Worm (Caenorhabditis elegans) whole organism, L4 larva: ENCODE results near the gene ing-3.

ENCODE experiments used
- Y48G9A.11 ChIP-seq: fragments of 200-800 bp; sonication (Bioruptor generic); IDR thresholded peaks from 2 replicates; pipeline ENCODE4 v1.3.6; 2022; ENCODE audit warnings: missing genetic modification reagents, missing genetic modification characterization, missing compliant biosample characterization
- ceh-28 ChIP-seq: fragments of 150-350 bp; optimal IDR thresholded peaks from 2 replicates; lab custom pipeline; 2014; ENCODE audit warnings: missing biosample characterization, missing genetic modification reagents, missing genetic modification characterization
- ceh-82 ChIP-seq: sonication (generic microtip); optimal IDR thresholded peaks from 2 replicates; lab custom pipeline; 2017; ENCODE audit warnings: missing biosample characterization, missing genetic modification characterization
- lir-3 ChIP-seq: sonication (generic microtip); optimal IDR thresholded peaks from 2 replicates; lab custom pipeline; 2016; ENCODE audit warnings: mild to moderate bottlenecking, missing genetic modification characterization, missing compliant biosample characterization
- mdl-1 ChIP-seq, 2 experiments: fragments of 150-350 bp in 1 of 2; sonication (generic microtip) in 1 of 2; optimal IDR thresholded peaks; 2 replicates each; lab custom pipeline; 2014 to 2017; ENCODE audit warnings: missing biosample characterization in 2 of 2, missing genetic modification characterization in 2 of 2
- mep-1 ChIP-seq: fragments of 150-350 bp; sonication (generic microtip); optimal IDR thresholded peaks from 3 replicates; lab custom pipeline; 2014; ENCODE audit warnings: missing biosample characterization, missing genetic modification characterization
- nhr-76 ChIP-seq: fragments of 150-350 bp; optimal IDR thresholded peaks from 2 replicates; lab custom pipeline; 2014; ENCODE audit warnings: missing biosample characterization, missing genetic modification characterization
- zag-1 ChIP-seq: fragments of 150-350 bp; optimal IDR thresholded peaks from 2 replicates; lab custom pipeline; 2014; ENCODE audit warnings: missing biosample characterization, missing genetic modification characterization

DNA sequence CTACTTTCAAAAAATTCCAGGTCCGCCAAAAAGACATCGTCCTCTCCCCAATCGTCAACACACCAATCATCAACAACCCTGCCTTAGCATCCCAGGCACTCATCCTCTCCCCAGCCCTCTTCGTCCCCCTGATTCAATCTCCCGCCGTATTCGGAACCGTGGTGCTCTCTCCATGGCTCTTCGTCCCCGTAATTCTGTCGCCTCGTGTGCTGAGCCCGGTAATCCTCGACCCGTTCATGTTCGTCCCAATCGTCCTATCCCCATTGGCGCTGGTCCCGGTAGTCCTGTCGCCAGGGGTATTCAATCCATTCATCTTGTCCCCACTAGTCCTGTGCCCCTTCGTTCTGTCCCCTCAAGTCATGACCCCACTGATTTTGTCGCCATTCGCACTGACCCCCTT, 43.3 kb downstream of the ing-3 start:
- TF ChIP-seq mdl-1 (tag; optimal IDR thresholded peaks at IDR 0.05; lab: Kevin White, UChicago) (no peak), ceh-82 (no peak), zag-1 (no peak), ceh-28 (tag; lab: Kevin White, UChicago) (no peak), Y48G9A.11 (GFP tag; lab: Robert Waterston, UW) (no peak), lir-3 (no peak), nhr-76 (tag; lab: Kevin White, UChicago) (no peak), mep-1 (tag; lab: Kevin White, UChicago) (no peak)
